Fruit fly (Drosophila melanogaster): Measurements from ENCODE around the gene CG43055.

DNA sequence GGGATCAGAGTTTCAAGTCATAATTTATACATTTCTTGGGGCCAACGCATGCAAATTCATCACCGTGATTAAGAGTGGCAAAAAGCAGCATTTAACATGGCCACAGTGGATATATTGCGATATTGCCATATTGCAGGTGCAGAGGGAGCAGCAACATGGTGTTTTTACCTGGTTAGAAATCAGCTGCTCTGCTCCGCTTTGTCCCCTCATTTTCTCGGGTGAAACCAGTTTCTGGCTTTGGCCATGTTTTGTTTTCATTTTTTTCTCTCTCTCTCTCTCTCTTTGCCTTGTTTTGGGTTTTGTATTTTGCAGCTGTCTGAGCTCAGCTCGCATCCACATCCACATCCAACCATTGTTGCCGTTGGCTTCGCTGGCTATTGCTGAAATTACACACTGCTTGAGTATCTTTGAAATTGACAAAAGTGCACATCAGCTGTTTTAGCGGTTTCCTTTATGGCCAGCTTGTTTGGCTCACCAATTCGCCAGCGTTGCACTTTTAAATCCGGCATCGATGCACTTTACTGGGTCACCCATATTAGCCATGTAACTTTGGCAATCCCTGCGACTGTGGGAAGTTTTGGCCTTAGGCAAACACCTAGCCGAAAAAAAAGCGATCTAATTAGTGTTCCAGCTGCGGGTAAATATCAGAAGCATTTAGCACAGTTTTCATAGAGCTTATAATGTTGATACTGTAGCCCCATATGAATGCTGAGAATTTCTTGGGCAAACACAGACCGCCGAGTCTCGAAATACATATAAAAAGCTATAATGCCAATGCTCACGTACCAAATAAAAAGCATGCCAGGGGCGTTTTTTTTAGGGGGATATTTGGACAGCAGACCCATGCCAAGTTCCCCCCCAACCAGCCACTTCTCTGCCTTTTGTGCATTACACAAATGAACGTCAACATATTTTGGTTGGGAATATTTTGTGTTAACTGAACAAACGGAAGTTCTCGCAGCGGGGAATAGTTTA is 35.6 kb upstream of the CG43055 start:
- TF ChIP-seq Ets98B (GFP tag; IDR thresholded peaks at IDR 0.05) (peak; percentile 57; the same call in 1 of the 2 replicates), CG10348 (GFP tag; IDR thresholded peaks at IDR 0.05) (no peak), D1 (tag; optimal IDR thresholded peaks at IDR 0.05) (no peak), EcR (GFP tag; optimal IDR thresholded peaks at IDR 0.05) (peak; percentile 80), CG12605 (GFP tag; IDR thresholded peaks at IDR 0.05) (no peak; the same call in 1 of the 2 replicates), CG14655 (GFP tag; optimal IDR thresholded peaks at IDR 0.05) (no peak), CG32121 (GFP tag; IDR thresholded peaks at IDR 0.05) (no peak)

All from whole organism, pupa.